Fruit fly (Drosophila melanogaster) whole organism, pupa: ENCODE data around the gene Chs2.

Experiments used
- CG10348 ChIP-seq: fragments of 200-800 bp; sonication (Bioruptor generic); IDR thresholded peaks from 2 replicates; pipeline ENCODE4 v1.3.6; 2022; ENCODE audit warnings: missing biosample characterization, missing genetic modification characterization
- CG12605 ChIP-seq: fragments of 200-800 bp; sonication (Bioruptor generic); IDR thresholded peaks from 2 replicates; pipeline ENCODE4 v1.3.6; 2022; ENCODE audit warnings: missing biosample characterization, missing genetic modification characterization
- CG13204 ChIP-seq: fragments of 200-800 bp; sonication (Bioruptor generic); optimal IDR thresholded peaks from 2 replicates; lab custom pipeline; 2018; ENCODE audit warnings: missing biosample characterization, mild to moderate bottlenecking, missing genetic modification characterization, moderate library complexity
- CG14655 ChIP-seq: fragments of 200-800 bp; sonication (Bioruptor generic); optimal IDR thresholded peaks from 3 replicates; lab custom pipeline; 2017; ENCODE audit warnings: mild to moderate bottlenecking, missing biosample characterization, missing genetic modification reagents, missing genetic modification characterization
- CG15710 ChIP-seq: fragments of 200-800 bp; sonication (Bioruptor generic); optimal IDR thresholded peaks from 2 replicates; lab custom pipeline; 2018; ENCODE audit warnings: missing biosample characterization, mild to moderate bottlenecking, missing genetic modification characterization, moderate library complexity
- CG17806 ChIP-seq: fragments of 200-800 bp; sonication (Bioruptor generic); optimal IDR thresholded peaks from 2 replicates; lab custom pipeline; 2018; ENCODE audit warnings: missing biosample characterization, mild to moderate bottlenecking, missing genetic modification characterization, moderate library complexity
- CG32121 ChIP-seq: fragments of 200-800 bp; sonication (Bioruptor generic); IDR thresholded peaks from 2 replicates; pipeline ENCODE4 v1.3.6; 2022; ENCODE audit warnings: missing biosample characterization, missing genetic modification characterization
- CG34367 ChIP-seq: fragments of 200-800 bp; sonication (Bioruptor generic); optimal IDR thresholded peaks from 2 replicates; lab custom pipeline; 2018; ENCODE audit warnings: missing biosample characterization, mild to moderate bottlenecking, missing genetic modification characterization
- CG4496 ChIP-seq: fragments of 200-800 bp; sonication (Bioruptor generic); IDR thresholded peaks from 3 replicates; pipeline ENCODE4 v1.3.6; 2022; ENCODE audit warnings: missing biosample characterization, missing genetic modification characterization
- CG8159 ChIP-seq: fragments of 200-800 bp; sonication (Bioruptor generic); optimal IDR thresholded peaks from 3 replicates; lab custom pipeline; 2018; ENCODE audit warnings: missing biosample characterization, mild to moderate bottlenecking, missing genetic modification characterization, moderate library complexity
- CG8301 ChIP-seq: fragments of 200-800 bp; sonication (Bioruptor generic); optimal IDR thresholded peaks from 2 replicates; lab custom pipeline; 2018; ENCODE audit warnings: missing biosample characterization, mild to moderate bottlenecking, missing genetic modification characterization
- CG9948 ChIP-seq: fragments of 200-800 bp; sonication (Bioruptor generic); optimal IDR thresholded peaks from 2 replicates; lab custom pipeline; 2018; ENCODE audit warnings: missing biosample characterization, mild to moderate bottlenecking, missing genetic modification characterization, moderate library complexity
- D1 ChIP-seq: fragments of 200-800 bp; sonication (Bioruptor generic); optimal IDR thresholded peaks from 2 replicates; lab custom pipeline; 2018; ENCODE audit warnings: missing biosample characterization, mild to moderate bottlenecking, missing genetic modification characterization, moderate library complexity
- EcR ChIP-seq: fragments of 200-800 bp; sonication (Bioruptor generic); optimal IDR thresholded peaks from 3 replicates; lab custom pipeline; 2019; ENCODE audit warnings: missing biosample characterization, missing genetic modification characterization, mild to moderate bottlenecking, moderate library complexity, missing genetic modification reagents
- Ets98B ChIP-seq: fragments of 200-800 bp; sonication (Bioruptor generic); IDR thresholded peaks from 2 replicates; pipeline ENCODE4 v1.3.6; 2022; ENCODE audit warnings: missing biosample characterization, missing genetic modification characterization
- Pif1A ChIP-seq: fragments of 200-800 bp; sonication (Bioruptor generic); optimal IDR thresholded peaks from 3 replicates; lab custom pipeline; 2016; ENCODE audit warnings: missing biosample characterization, missing genetic modification characterization
- Pif1B ChIP-seq: fragments of 200-800 bp; sonication (Bioruptor generic); optimal IDR thresholded peaks from 3 replicates; lab custom pipeline; 2016; ENCODE audit warnings: missing biosample characterization, missing genetic modification characterization
- Snoo ChIP-seq: fragments of 200-800 bp; sonication (Bioruptor generic); optimal IDR thresholded peaks from 3 replicates; lab custom pipeline; 2017; ENCODE audit warnings: missing biosample characterization, mild to moderate bottlenecking, missing genetic modification characterization, inconsistent platforms
- fd96Ca ChIP-seq: fragments of 200-800 bp; sonication (Bioruptor generic); IDR thresholded peaks from 3 replicates; pipeline ENCODE4 v1.3.6; 2022; ENCODE audit warnings: missing biosample characterization, missing genetic modification characterization
- gl ChIP-seq: fragments of 200-800 bp; sonication (Bioruptor generic); optimal IDR thresholded peaks from 2 replicates; lab custom pipeline; 2018; ENCODE audit warnings: missing biosample characterization, mild to moderate bottlenecking, missing genetic modification characterization
- rn ChIP-seq: fragments of 200-800 bp; sonication (Bioruptor generic); IDR thresholded peaks from 2 replicates; pipeline ENCODE4 v1.3.6; 2022; ENCODE audit warnings: missing biosample characterization, missing genetic modification characterization

Gene Chs2

dm6 chr3L:21973640-21974039 is 11.4 kb downstream of the Chs2 start:
- TF ChIP-seq CG15710 (tag; lab: Kevin White, UChicago) (no peak), CG4496 (GFP tag; lab: Robert Waterston, UW) (no peak), fd96Ca (GFP tag; lab: Robert Waterston, UW) (no peak), CG34367 (no peak), rn (GFP tag; lab: Robert Waterston, UW) (no peak), D1 (tag; lab: Kevin White, UChicago) (no peak), CG32121 (GFP tag; lab: Robert Waterston, UW) (no peak), gl (tag; lab: Kevin White, UChicago) (no peak), CG10348 (GFP tag; lab: Robert Waterston, UW) (no peak), CG12605 (GFP tag; lab: Robert Waterston, UW) (no peak), Ets98B (GFP tag; lab: Robert Waterston, UW) (no peak), CG8301 (tag; lab: Kevin White, UChicago) (no peak), Pif1A (GFP tag; lab: Kevin White, UChicago) (no peak)

- TF ChIP-seq CG17806 (tag; lab: Kevin White, UChicago) (no peak), CG13204 (GFP tag; lab: Kevin White, UChicago) (peak; percentile 37)
Measured at dm6 chr3L:21979789-21980188, 17.6 kb downstream of the Chs2 start.

- TF ChIP-seq CG12605 (GFP tag; lab: Robert Waterston, UW) (no peak), gl (tag; lab: Kevin White, UChicago) (no peak), CG34367 (no peak), EcR (GFP tag; lab: Kevin White, UChicago) (no peak), CG8301 (tag; lab: Kevin White, UChicago) (no peak), CG9948 (tag; lab: Kevin White, UChicago) (no peak), CG15710 (tag; lab: Kevin White, UChicago) (no peak), CG4496 (GFP tag; lab: Robert Waterston, UW) (no peak), fd96Ca (GFP tag; lab: Robert Waterston, UW) (no peak), Ets98B (GFP tag; lab: Robert Waterston, UW) (no peak), CG32121 (GFP tag; lab: Robert Waterston, UW) (no peak)
- TF ChIP-seq, all 21 proteins: peak for 0
Measured at dm6 chr3L:21984910-21985309, 22.7 kb downstream of the Chs2 start, which contains the start of gene Act79B. Gene Act79B, plus strand, starts transcription at chr3L:21985210.

- TF ChIP-seq CG12605 (GFP tag; lab: Robert Waterston, UW): no peak
- no peak for TF ChIP-seq Ets98B (GFP tag; lab: Robert Waterston, UW)
- TF ChIP-seq CG14655 (GFP tag; lab: Kevin White, UChicago): no peak
- TF ChIP-seq D1 (tag; lab: Kevin White, UChicago): no peak
- no peak for TF ChIP-seq CG17806 (tag; lab: Kevin White, UChicago)
- TF ChIP-seq CG4496 (GFP tag; lab: Robert Waterston, UW): no peak
- TF ChIP-seq CG15710 (tag; lab: Kevin White, UChicago): no peak
- no peak for TF ChIP-seq rn (GFP tag; lab: Robert Waterston, UW)
- TF ChIP-seq CG13204 (GFP tag; lab: Kevin White, UChicago): no peak
- TF ChIP-seq CG34367: no peak
- no peak for TF ChIP-seq EcR (GFP tag; lab: Kevin White, UChicago)
- no peak for TF ChIP-seq CG10348 (GFP tag; lab: Robert Waterston, UW)
- no peak for TF ChIP-seq fd96Ca (GFP tag; lab: Robert Waterston, UW)
- TF ChIP-seq gl (tag; lab: Kevin White, UChicago): no peak
- no peak for TF ChIP-seq Pif1A (GFP tag; lab: Kevin White, UChicago)
- TF ChIP-seq CG8159 (tag; lab: Kevin White, UChicago): no peak
- no peak for TF ChIP-seq Pif1B (GFP tag; lab: Kevin White, UChicago)
- TF ChIP-seq CG9948 (tag; lab: Kevin White, UChicago): no peak
- no peak for TF ChIP-seq CG8301 (tag; lab: Kevin White, UChicago)
Measured at dm6 chr3L:21994000-21994399, 31.8 kb downstream of the Chs2 start.

dm6 chr3L:22006107-22006506 is 43.9 kb downstream of the Chs2 start:
- no peak for TF ChIP-seq CG34367
- TF ChIP-seq CG13204 (GFP tag; lab: Kevin White, UChicago): no peak
- TF ChIP-seq CG8301 (tag; lab: Kevin White, UChicago): no peak
- TF ChIP-seq fd96Ca (GFP tag; lab: Robert Waterston, UW): no peak
- TF ChIP-seq CG32121 (GFP tag; lab: Robert Waterston, UW): no peak
- TF ChIP-seq Snoo (tag; lab: Kevin White, UChicago): no peak
- no peak for TF ChIP-seq gl (tag; lab: Kevin White, UChicago)
- TF ChIP-seq CG4496 (GFP tag; lab: Robert Waterston, UW): no peak
- no peak for TF ChIP-seq Pif1A (GFP tag; lab: Kevin White, UChicago)
- TF ChIP-seq CG12605 (GFP tag; lab: Robert Waterston, UW): no peak
- TF ChIP-seq CG15710 (tag; lab: Kevin White, UChicago): no peak
- no peak for TF ChIP-seq CG8159 (tag; lab: Kevin White, UChicago)
- no peak for TF ChIP-seq Ets98B (GFP tag; lab: Robert Waterston, UW)
- no peak for TF ChIP-seq CG9948 (tag; lab: Kevin White, UChicago)
- TF ChIP-seq rn (GFP tag; lab: Robert Waterston, UW): no peak
- no peak for TF ChIP-seq CG14655 (GFP tag; lab: Kevin White, UChicago)
- TF ChIP-seq CG10348 (GFP tag; lab: Robert Waterston, UW): no peak
